Fruit fly (Drosophila melanogaster) whole organism, embryonic: ENCODE results near the gene CG5355.
A peak's percentile ranks its signal among the peaks of the same experiment; 100 is the strongest.

Experiments
- Atf6 ChIP-seq: fragments of 200-800 bp; sonication (Bioruptor generic); IDR thresholded peaks from 2 replicates; pipeline ENCODE4 v1.3.6; 2022; ENCODE audit warnings: missing biosample characterization, missing genetic modification characterization
- BEAF-32 ChIP-seq: fragments of 200-800 bp; sonication (Bioruptor generic); optimal IDR thresholded peaks from 3 replicates; lab custom pipeline; 2017; ENCODE audit warnings: missing biosample characterization, missing genetic modification characterization, mild to moderate bottlenecking, moderate library complexity, missing genetic modification reagents
- Bgb ChIP-seq: fragments of 200-800 bp; sonication (Bioruptor generic); IDR thresholded peaks from 2 replicates; pipeline ENCODE4 v1.3.6; 2022; ENCODE audit warnings: missing biosample characterization, missing genetic modification characterization; ENCODE audit not compliant: partially characterized antibody
- CG1024 ChIP-seq: fragments of 200-800 bp; sonication (Bioruptor generic); IDR thresholded peaks from 2 replicates; pipeline ENCODE4 v1.3.6; 2022; ENCODE audit warnings: missing biosample characterization, missing genetic modification characterization
- CG14860 ChIP-seq: fragments of 200-800 bp; sonication (Bioruptor generic); IDR thresholded peaks from 3 replicates; pipeline ENCODE4 v1.3.6; 2022; ENCODE audit warnings: missing biosample characterization, missing genetic modification characterization; ENCODE audit not compliant: partially characterized antibody
- CG15514 ChIP-seq: fragments of 200-800 bp; sonication (Bioruptor generic); optimal IDR thresholded peaks from 3 replicates; lab custom pipeline; 2017; ENCODE audit warnings: missing biosample characterization, missing genetic modification characterization, mild to moderate bottlenecking, moderate library complexity, missing genetic modification reagents
- CG1603 ChIP-seq: fragments of 200-800 bp; sonication (Bioruptor generic); optimal IDR thresholded peaks from 2 replicates; lab custom pipeline; 2019; ENCODE audit warnings: missing biosample characterization, mild to moderate bottlenecking, missing genetic modification characterization, moderate library complexity
- CG16813 ChIP-seq: fragments of 200-800 bp; sonication (Bioruptor generic); IDR thresholded peaks from 3 replicates; pipeline ENCODE4 v1.3.6; 2022; ENCODE audit warnings: missing biosample characterization, missing genetic modification characterization; ENCODE audit not compliant: partially characterized antibody
- CG17361 ChIP-seq: fragments of 200-800 bp; sonication (Bioruptor generic); IDR thresholded peaks from 3 replicates; pipeline ENCODE4 v1.3.6; 2022; ENCODE audit warnings: missing biosample characterization, missing genetic modification characterization
- CG17568 ChIP-seq: fragments of 200-800 bp; sonication (Bioruptor generic); optimal IDR thresholded peaks from 2 replicates; lab custom pipeline; 2018; ENCODE audit warnings: missing biosample characterization, mild to moderate bottlenecking, missing genetic modification characterization, moderate library complexity
- CG17802 ChIP-seq: fragments of 200-800 bp; sonication (Bioruptor generic); optimal IDR thresholded peaks from 2 replicates; lab custom pipeline; 2018; ENCODE audit warnings: missing biosample characterization, mild to moderate bottlenecking, missing genetic modification characterization, moderate library complexity
- CG17829 ChIP-seq: fragments of 200-800 bp; optimal IDR thresholded peaks from 2 replicates; lab custom pipeline; 2019; ENCODE audit warnings: missing biosample characterization, mild to moderate bottlenecking, missing genetic modification characterization, moderate library complexity
- CG18262 ChIP-seq: fragments of 200-800 bp; optimal IDR thresholded peaks from 3 replicates; lab custom pipeline; 2019; ENCODE audit warnings: missing biosample characterization, mild to moderate bottlenecking, missing genetic modification characterization, moderate library complexity
- CG2129 ChIP-seq: fragments of 200-800 bp; sonication (Bioruptor generic); IDR thresholded peaks from 2 replicates; pipeline ENCODE4 v1.3.6; 2022; ENCODE audit warnings: missing biosample characterization, missing genetic modification characterization; ENCODE audit not compliant: partially characterized antibody
- CG34224 ChIP-seq: fragments of 200-800 bp; sonication (Bioruptor generic); IDR thresholded peaks from 3 replicates; pipeline ENCODE4 v1.3.6; 2022; ENCODE audit warnings: missing biosample characterization, missing genetic modification characterization; ENCODE audit not compliant: partially characterized antibody
- CG3847 ChIP-seq: fragments of 200-800 bp; sonication (Bioruptor generic); IDR thresholded peaks from 2 replicates; pipeline ENCODE4 v1.3.6; 2022; ENCODE audit warnings: missing biosample characterization, missing genetic modification characterization
- CG6813 ChIP-seq: fragments of 200-800 bp; sonication (Bioruptor generic); optimal IDR thresholded peaks from 2 replicates; lab custom pipeline; 2017; ENCODE audit warnings: missing biosample characterization, missing genetic modification characterization, mild to moderate bottlenecking, moderate library complexity, missing genetic modification reagents
- CG7357 ChIP-seq: fragments of 200-800 bp; sonication (Bioruptor generic); IDR thresholded peaks from 3 replicates; pipeline ENCODE4 v1.3.6; 2022; ENCODE audit warnings: missing biosample characterization, missing genetic modification characterization
- CG8924 ChIP-seq: fragments of 200-800 bp; optimal IDR thresholded peaks from 3 replicates; lab custom pipeline; 2019; ENCODE audit warnings: missing biosample characterization, mild to moderate bottlenecking, missing genetic modification characterization, moderate library complexity
- CoRest ChIP-seq: fragments of 200-800 bp; sonication (Bioruptor generic); optimal IDR thresholded peaks from 3 replicates; lab custom pipeline; 2018; ENCODE audit warnings: missing biosample characterization, mild to moderate bottlenecking, missing genetic modification characterization, moderate library complexity
- E2f2 ChIP-seq: fragments of 200-800 bp; sonication (Bioruptor generic); IDR thresholded peaks from 2 replicates; pipeline ENCODE4 v1.3.6; 2022; ENCODE audit warnings: missing biosample characterization, missing genetic modification characterization
- Eip74EF ChIP-seq, 2 experiments: fragments of 200-800 bp in 1 of 2; fragments of >200 bp in 1 of 2; sonication (Bioruptor generic) in 1 of 2; optimal IDR thresholded peaks; 2 replicates each; lab custom pipeline; 2017 to 2019; ENCODE audit warnings: missing biosample characterization in 2 of 2, missing genetic modification characterization in 2 of 2, mild to moderate bottlenecking in 1 of 2, moderate library complexity in 1 of 2
- HLH4C ChIP-seq: fragments of 200-800 bp; sonication (Bioruptor generic); IDR thresholded peaks from 3 replicates; pipeline ENCODE4 v1.3.6; 2022; ENCODE audit warnings: missing biosample characterization, missing genetic modification characterization; ENCODE audit not compliant: partially characterized antibody
- Hr78 ChIP-seq, 2 experiments: fragments of 200-800 bp in 1 of 2; fragments of >200 bp in 1 of 2; sonication (Bioruptor generic) in 1 of 2; optimal IDR thresholded peaks; 2 replicates each; lab custom pipeline; 2017 to 2019; ENCODE audit warnings: missing biosample characterization in 2 of 2, missing genetic modification characterization in 2 of 2, mild to moderate bottlenecking in 1 of 2, moderate library complexity in 1 of 2
- Scr ChIP-seq: fragments of 200-800 bp; sonication (Bioruptor generic); IDR thresholded peaks from 2 replicates; pipeline ENCODE4 v1.3.6; 2022; ENCODE audit warnings: missing biosample characterization, missing genetic modification characterization; ENCODE audit not compliant: partially characterized antibody
- YL-1 ChIP-seq: fragments of 200-800 bp; sonication (Bioruptor generic); optimal IDR thresholded peaks from 3 replicates; lab custom pipeline; 2017; ENCODE audit warnings: missing biosample characterization, mild to moderate bottlenecking, missing genetic modification characterization
- bbx ChIP-seq: fragments of 200-800 bp; sonication (Bioruptor generic); IDR thresholded peaks from 2 replicates; pipeline ENCODE4 v1.3.6; 2022; ENCODE audit warnings: missing biosample characterization, missing genetic modification characterization; ENCODE audit not compliant: partially characterized antibody
- chinmo ChIP-seq: fragments of 200-800 bp; sonication (Bioruptor generic); IDR thresholded peaks from 4 replicates; pipeline ENCODE4 v1.3.6; 2022; ENCODE audit warnings: missing biosample characterization, missing genetic modification characterization; ENCODE audit not compliant: partially characterized antibody
- hb ChIP-seq: fragments of 200-800 bp; sonication (Bioruptor generic); IDR thresholded peaks from 3 replicates; pipeline ENCODE4 v1.3.6; 2022; ENCODE audit warnings: missing biosample characterization, missing genetic modification characterization; ENCODE audit not compliant: partially characterized antibody
- hbn ChIP-seq: fragments of 200-800 bp; sonication (Bioruptor generic); IDR thresholded peaks from 2 replicates; pipeline ENCODE4 v1.3.6; 2022; ENCODE audit warnings: missing biosample characterization, missing genetic modification characterization; ENCODE audit not compliant: partially characterized antibody
- kah ChIP-seq: fragments of 200-800 bp; sonication (Bioruptor generic); optimal IDR thresholded peaks from 2 replicates; lab custom pipeline; 2018; ENCODE audit warnings: missing biosample characterization, mild to moderate bottlenecking, missing genetic modification characterization
- lola ChIP-seq, 3 experiments: fragments of >200 bp in 2 of 3; fragments of 200-800 bp in 1 of 3; sonication (Bioruptor generic) in 1 of 3; optimal IDR thresholded peaks; 2 replicates each; lab custom pipeline; 2017 to 2019; ENCODE audit warnings: missing biosample characterization in 3 of 3, missing genetic modification characterization in 3 of 3, mild to moderate bottlenecking in 1 of 3, moderate library complexity in 1 of 3
- mld ChIP-seq: fragments of 200-800 bp; sonication (Bioruptor generic); IDR thresholded peaks from 3 replicates; pipeline ENCODE4 v1.3.6; 2022; ENCODE audit warnings: missing biosample characterization, missing genetic modification characterization; ENCODE audit not compliant: partially characterized antibody
- nerfin-2 ChIP-seq: fragments of 200-800 bp; sonication (Bioruptor generic); IDR thresholded peaks from 2 replicates; pipeline ENCODE4 v1.3.6; 2022; ENCODE audit warnings: missing biosample characterization, missing genetic modification characterization; ENCODE audit not compliant: partially characterized antibody
- org-1 ChIP-seq: fragments of 200-800 bp; sonication (Bioruptor generic); optimal IDR thresholded peaks from 2 replicates; lab custom pipeline; 2017; ENCODE audit warnings: missing biosample characterization, missing genetic modification characterization
- pfk ChIP-seq: fragments of 200-800 bp; sonication (Bioruptor generic); optimal IDR thresholded peaks from 2 replicates; lab custom pipeline; 2018; ENCODE audit warnings: missing biosample characterization, mild to moderate bottlenecking, missing genetic modification characterization, moderate library complexity
- pum ChIP-seq: fragments of 200-800 bp; sonication (Bioruptor generic); optimal IDR thresholded peaks from 2 replicates; lab custom pipeline; 2016; ENCODE audit warnings: missing biosample characterization, missing genetic modification characterization
- pzg ChIP-seq: fragments of 200-800 bp; sonication (Bioruptor generic); optimal IDR thresholded peaks from 3 replicates; lab custom pipeline; 2018; ENCODE audit warnings: missing biosample characterization, mild to moderate bottlenecking, missing genetic modification characterization, moderate library complexity
- scrt ChIP-seq: fragments of 200-800 bp; sonication (Bioruptor generic); optimal IDR thresholded peaks from 2 replicates; lab custom pipeline; 2018; ENCODE audit warnings: missing biosample characterization, mild to moderate bottlenecking, missing genetic modification characterization, moderate library complexity
- stwl ChIP-seq: fragments of 200-800 bp; sonication (Bioruptor generic); optimal IDR thresholded peaks from 3 replicates; lab custom pipeline; 2018; ENCODE audit warnings: missing biosample characterization, mild to moderate bottlenecking, missing genetic modification characterization, moderate library complexity
- trem ChIP-seq: fragments of 200-800 bp; optimal IDR thresholded peaks from 3 replicates; lab custom pipeline; 2019; ENCODE audit warnings: missing biosample characterization, mild to moderate bottlenecking, missing genetic modification characterization, moderate library complexity
- vnd ChIP-seq: fragments of 200-800 bp; sonication (Bioruptor generic); IDR thresholded peaks from 3 replicates; pipeline ENCODE4 v1.3.6; 2022; ENCODE audit warnings: missing biosample characterization, missing genetic modification characterization; ENCODE audit not compliant: partially characterized antibody
- zen2 ChIP-seq: fragments of 200-800 bp; sonication (Bioruptor generic); IDR thresholded peaks from 3 replicates; pipeline ENCODE4 v1.3.6; 2022; ENCODE audit warnings: missing biosample characterization, missing genetic modification characterization; ENCODE audit not compliant: partially characterized antibody

Gene CG5355

dm6 chr2L:10422643-10423606 lies 9.7 kb upstream of the CG5355 start, which contains the start of the genes pie and Wdfy2 (continued):
- TF ChIP-seq pzg: peak; percentile 35
- TF ChIP-seq CG7357: peak; percentile 97
- TF ChIP-seq org-1 (GFP tag; lab: Kevin White, UChicago): no peak
- TF ChIP-seq CG17802 (tag; lab: Kevin White, UChicago): peak; percentile 92
- no peak for TF ChIP-seq hb
- TF ChIP-seq pfk: peak; percentile 80
- TF ChIP-seq CG15514 (GFP tag; lab: Kevin White, UChicago): peak; percentile 22
- no peak for TF ChIP-seq CG3847
- peak; percentile 89 for TF ChIP-seq CG1024 (GFP tag; lab: Robert Waterston, UW)
- TF ChIP-seq CG17361 (GFP tag; lab: Robert Waterston, UW): peak; percentile 56; the same call in 1 of the 3 replicates
- TF ChIP-seq CG17568 (GFP tag; lab: Kevin White, UChicago): no peak
- TF ChIP-seq CG8924 (tag; lab: Kevin White, UChicago): peak; percentile 10
- TF ChIP-seq E2f2: peak; percentile 79
- TF ChIP-seq Eip74EF (GFP tag; optimal IDR thresholded peaks at IDR 0.05; lab: Kevin White, UChicago): peak in 1 of 2 experiments; percentile 88
- peak; percentile 31 for TF ChIP-seq CG18262 (tag; lab: Kevin White, UChicago)
- peak in 2 of 3 experiments; percentile 14 to 94 for TF ChIP-seq lola (GFP tag; optimal IDR thresholded peaks at IDR 0.05; lab: Kevin White, UChicago)

dm6 chr2L:10418981-10419380 lies 5.7 kb upstream of the CG5355 start, which contains the start of gene RfC3:
Gene RfC3 (plus strand): TSS chr2L:10419190.
- TF ChIP-seq nerfin-2 (GFP tag; lab: Robert Waterston, UW) (peak; percentile 94), YL-1 (GFP tag; lab: Kevin White, UChicago) (peak; percentile 38), CG2129 (no peak), Bgb (GFP tag; lab: Robert Waterston, UW) (peak; percentile 83), CG6813 (GFP tag; lab: Kevin White, UChicago) (no peak), BEAF-32 (peak; percentile 61), HLH4C (GFP tag; lab: Robert Waterston, UW) (peak; percentile 98), mld (peak; percentile 94), CG34224 (GFP tag; lab: Robert Waterston, UW) (peak; percentile 98), CG17829 (tag; lab: Kevin White, UChicago) (peak; percentile 2), Atf6 (GFP tag; lab: Robert Waterston, UW) (no peak), vnd (GFP tag; lab: Robert Waterston, UW) (peak; percentile 87), scrt (GFP tag; lab: Kevin White, UChicago) (peak; percentile 90), zen2 (peak; percentile 96), CG14860 (GFP tag; lab: Robert Waterston, UW) (peak; percentile 91), Scr (GFP tag; lab: Robert Waterston, UW) (peak; percentile 81), pum (GFP tag; lab: Kevin White, UChicago) (no peak), CG1603 (tag; lab: Kevin White, UChicago) (peak; percentile 99), bbx (GFP tag; lab: Robert Waterston, UW) (peak; percentile 95), stwl (tag; lab: Kevin White, UChicago) (peak; percentile 75), CoRest (tag; lab: Kevin White, UChicago) (no peak), hbn (GFP tag; lab: Robert Waterston, UW) (peak; percentile 79), kah (GFP tag; lab: Kevin White, UChicago) (peak; percentile 62), CG16813 (GFP tag; lab: Robert Waterston, UW) (peak; percentile 72; the same call in 2 of the 3 replicates), trem (peak; percentile 55), CG18262 (tag; lab: Kevin White, UChicago) (no peak), Hr78 (GFP tag; optimal IDR thresholded peaks at IDR 0.05; lab: Kevin White, UChicago) (peak in 1 of 2 experiments; percentile 93), chinmo (peak; percentile 84; the same call in 1 of the 4 replicates)
